Worm (Caenorhabditis elegans): Measurements from ENCODE around the gene C37C3.9.

The C37C3.9 gene

ce11 chrV:7842228-7842627 lies 12.3 kb downstream of the C37C3.9 start, which contains the start of gene grd-8:
Gene grd-8 (plus strand): TSS chrV:7842528.
- TF ChIP-seq sea-1 (GFP tag; conservative IDR thresholded peaks at IDR 0.05) = no peak

DNA sequence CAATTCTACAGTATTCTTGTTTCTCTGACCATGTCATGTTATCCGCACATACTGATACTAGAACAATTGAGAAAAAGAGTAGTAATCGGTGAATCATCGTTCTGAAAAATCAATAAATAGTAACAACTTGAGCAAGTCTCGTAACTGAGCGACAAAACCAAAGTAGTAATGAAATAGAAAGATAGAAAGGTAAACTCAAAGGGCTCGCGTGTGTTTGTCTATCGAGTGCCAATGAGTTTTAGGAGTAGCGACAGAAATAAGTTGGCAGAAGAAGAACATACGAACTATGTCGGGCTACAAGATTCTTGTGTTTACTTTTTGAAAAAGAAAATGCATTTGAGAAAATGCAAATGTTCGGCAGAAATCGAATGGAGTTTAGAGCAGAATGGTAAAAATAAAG lies 15.0 kb downstream of the C37C3.9 start, which contains the start of gene C37C3.12:
C37C3.12 (minus strand) TSS at position 101 of the 400 bp plus-strand sequence.
- TF ChIP-seq hnd-1 (tag; optimal IDR thresholded peaks at IDR 0.05) (no peak), F13C5.2 (tag; optimal IDR thresholded peaks at IDR 0.05) (no peak), sea-1 (GFP tag; conservative IDR thresholded peaks at IDR 0.05) (no peak), tbx-37 (GFP tag; conservative IDR thresholded peaks at IDR 0.05) (no peak), B0310.2 (tag; optimal IDR thresholded peaks at IDR 0.05) (no peak), ceh-13 (GFP tag; optimal IDR thresholded peaks at IDR 0.05) (no peak), hmbx-1 (tag; optimal IDR thresholded peaks at IDR 0.05) (no peak), scrt-1 (GFP tag; IDR thresholded peaks at IDR 0.05) (no peak)

DNA sequence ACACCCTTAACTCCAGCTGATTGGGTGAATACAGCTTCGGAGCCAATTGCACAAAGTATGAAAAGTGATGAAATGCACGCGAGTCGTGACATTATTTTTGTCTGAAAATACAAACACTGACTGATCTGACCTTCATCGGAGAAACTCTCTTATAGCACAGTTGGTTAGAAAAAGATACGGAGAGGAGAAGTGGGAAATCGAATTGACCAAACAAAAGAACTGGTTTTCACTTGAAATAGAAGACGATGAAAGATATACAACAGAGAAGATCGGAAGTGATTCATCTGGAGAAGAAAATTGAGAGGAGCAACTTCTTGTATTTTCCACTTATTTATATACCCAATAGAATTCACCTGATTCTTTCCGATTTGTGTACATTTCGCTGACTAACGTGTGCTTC lies 16.7 kb downstream of the C37C3.9 start, which contains the start of gene ttr-33:
ttr-33 (minus strand) TSS at position 101 of the 400 bp plus-strand sequence.
- TF ChIP-seq tra-4 (tag; optimal IDR thresholded peaks at IDR 0.05) (no peak), tbx-37 (GFP tag; conservative IDR thresholded peaks at IDR 0.05) (no peak)

DNA sequence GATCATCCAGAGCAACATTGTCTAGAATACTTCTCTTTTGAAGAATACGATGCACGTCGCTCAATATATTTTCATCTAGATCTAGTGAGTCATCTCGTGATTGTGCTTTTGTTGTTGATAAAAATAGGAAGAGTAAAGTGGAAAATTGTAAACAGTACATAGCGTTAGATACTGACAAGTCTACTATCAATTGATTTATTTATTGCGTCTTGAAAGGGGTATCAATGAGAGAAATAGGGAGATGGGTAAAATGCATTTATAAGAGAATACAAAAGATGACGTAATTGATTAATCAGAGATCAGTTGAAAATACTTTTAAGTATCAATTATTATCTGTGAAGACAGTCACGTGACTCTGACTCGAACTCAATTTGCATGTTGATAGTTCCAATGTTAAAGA lies 17.6 kb downstream of the C37C3.9 start, which contains the start of gene txt-5:
txt-5 (minus strand) TSS at position 224 of the 400 bp plus-strand sequence.
- no peak for TF ChIP-seq ceh-36 (tag; optimal IDR thresholded peaks at IDR 0.05)
- TF ChIP-seq pes-1 (GFP tag; IDR thresholded peaks at IDR 0.05) = no peak
- TF ChIP-seq tra-4 (tag; optimal IDR thresholded peaks at IDR 0.05) = no peak
- TF ChIP-seq flt-1 (GFP tag; IDR thresholded peaks at IDR 0.05) = no peak
- TF ChIP-seq F13C5.2 (tag; optimal IDR thresholded peaks at IDR 0.05) = no peak
- no peak for TF ChIP-seq B0310.2 (tag; optimal IDR thresholded peaks at IDR 0.05)
- TF ChIP-seq hmg-4 (GFP tag; optimal IDR thresholded peaks at IDR 0.05) = no peak
- no peak for TF ChIP-seq tbx-11 (GFP tag; IDR thresholded peaks at IDR 0.05)
- no peak for TF ChIP-seq hnd-1 (tag; optimal IDR thresholded peaks at IDR 0.05)
- no peak for TF ChIP-seq ets-7 (tag; optimal IDR thresholded peaks at IDR 0.05)

DNA sequence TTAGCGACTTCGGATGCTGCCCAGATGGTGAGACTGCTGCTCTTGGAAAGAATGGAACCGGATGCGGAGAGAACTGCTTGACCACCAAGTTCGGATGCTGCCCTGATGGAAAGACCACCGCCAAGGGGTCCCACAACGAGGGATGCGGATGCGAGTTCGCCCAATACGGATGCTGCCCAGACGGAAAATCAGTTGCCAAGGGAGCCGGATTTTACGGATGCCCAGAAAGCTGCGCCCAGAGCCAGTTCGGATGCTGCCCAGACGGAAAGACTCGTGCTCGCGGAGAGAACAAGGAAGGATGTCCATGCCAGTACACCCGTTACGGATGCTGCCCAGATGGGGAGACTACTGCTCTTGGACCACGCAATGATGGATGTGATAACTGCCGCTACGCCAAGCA lies 23.5 kb downstream of the C37C3.9 start:
- TF ChIP-seq ets-7 (tag; optimal IDR thresholded peaks at IDR 0.05) = no peak
- no peak for TF ChIP-seq aly-1 (tag; optimal IDR thresholded peaks at IDR 0.05)

DNA sequence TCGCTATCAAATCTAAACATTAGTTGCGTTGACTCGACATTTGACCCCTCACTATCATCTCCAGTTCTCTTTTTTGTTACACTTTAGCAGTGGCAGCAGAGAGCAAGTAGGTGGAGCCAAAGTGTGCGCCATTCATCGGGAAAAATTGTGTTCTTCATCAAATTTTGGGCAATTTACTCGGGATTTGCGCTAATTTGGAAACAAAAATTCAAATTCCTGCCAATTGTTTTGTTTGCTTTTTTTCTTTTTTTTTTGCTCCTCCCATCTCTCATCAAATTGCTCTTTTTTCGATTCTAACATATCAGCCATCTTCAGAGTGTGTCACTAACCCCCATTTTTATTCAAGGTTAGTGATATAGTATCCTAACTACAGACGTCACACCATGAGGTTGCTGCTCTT lies 27.6 kb downstream of the C37C3.9 start, which contains the start of gene mig-6:
mig-6 (plus strand) TSS at position 301 of the 400 bp plus-strand sequence.
- no peak for TF ChIP-seq hmg-4 (GFP tag; optimal IDR thresholded peaks at IDR 0.05)

- TF ChIP-seq tbx-37 (GFP tag; conservative IDR thresholded peaks at IDR 0.05) (no peak), ceh-13 (GFP tag; optimal IDR thresholded peaks at IDR 0.05) (no peak), flt-1 (GFP tag; IDR thresholded peaks at IDR 0.05) (no peak), pes-1 (GFP tag; IDR thresholded peaks at IDR 0.05) (no peak), tbx-11 (GFP tag; IDR thresholded peaks at IDR 0.05) (no peak), B0310.2 (tag; optimal IDR thresholded peaks at IDR 0.05) (no peak), tra-4 (tag; optimal IDR thresholded peaks at IDR 0.05) (no peak), ama-1 (optimal IDR thresholded peaks at IDR 0.05) (no peak), aly-1 (tag; optimal IDR thresholded peaks at IDR 0.05) (no peak), ets-7 (tag; optimal IDR thresholded peaks at IDR 0.05) (no peak), hmg-4 (GFP tag; optimal IDR thresholded peaks at IDR 0.05) (no peak), F13C5.2 (tag; optimal IDR thresholded peaks at IDR 0.05) (no peak), sea-1 (GFP tag; conservative IDR thresholded peaks at IDR 0.05) (no peak), hmbx-1 (tag; optimal IDR thresholded peaks at IDR 0.05) (no peak), scrt-1 (GFP tag; IDR thresholded peaks at IDR 0.05) (no peak), hnd-1 (tag; optimal IDR thresholded peaks at IDR 0.05) (no peak), ceh-36 (tag; optimal IDR thresholded peaks at IDR 0.05) (no peak)
These were observed 28.1 kb downstream of the C37C3.9 start for ce11 chrV:7826362-7826761.

ce11 chrV:7825836-7826235 lies 28.7 kb downstream of the C37C3.9 start:
- no peak for TF ChIP-seq pes-1 (GFP tag; IDR thresholded peaks at IDR 0.05)
- no peak for TF ChIP-seq tbx-11 (GFP tag; IDR thresholded peaks at IDR 0.05)
- no peak for TF ChIP-seq ets-7 (tag; optimal IDR thresholded peaks at IDR 0.05)
- no peak for TF ChIP-seq ceh-13 (GFP tag; optimal IDR thresholded peaks at IDR 0.05)
- no peak for TF ChIP-seq flt-1 (GFP tag; IDR thresholded peaks at IDR 0.05)
- TF ChIP-seq ama-1 (optimal IDR thresholded peaks at IDR 0.05) = no peak
- no peak for TF ChIP-seq ceh-36 (tag; optimal IDR thresholded peaks at IDR 0.05)
- no peak for TF ChIP-seq scrt-1 (GFP tag; IDR thresholded peaks at IDR 0.05)
- no peak for TF ChIP-seq sea-1 (GFP tag; conservative IDR thresholded peaks at IDR 0.05)
- TF ChIP-seq hnd-1 (tag; optimal IDR thresholded peaks at IDR 0.05) = no peak
- TF ChIP-seq F13C5.2 (tag; optimal IDR thresholded peaks at IDR 0.05) = no peak
- TF ChIP-seq tbx-37 (GFP tag; conservative IDR thresholded peaks at IDR 0.05) = no peak
- TF ChIP-seq B0310.2 (tag; optimal IDR thresholded peaks at IDR 0.05) = no peak
- no peak for TF ChIP-seq hmg-4 (GFP tag; optimal IDR thresholded peaks at IDR 0.05)
- TF ChIP-seq tra-4 (tag; optimal IDR thresholded peaks at IDR 0.05) = no peak

DNA sequence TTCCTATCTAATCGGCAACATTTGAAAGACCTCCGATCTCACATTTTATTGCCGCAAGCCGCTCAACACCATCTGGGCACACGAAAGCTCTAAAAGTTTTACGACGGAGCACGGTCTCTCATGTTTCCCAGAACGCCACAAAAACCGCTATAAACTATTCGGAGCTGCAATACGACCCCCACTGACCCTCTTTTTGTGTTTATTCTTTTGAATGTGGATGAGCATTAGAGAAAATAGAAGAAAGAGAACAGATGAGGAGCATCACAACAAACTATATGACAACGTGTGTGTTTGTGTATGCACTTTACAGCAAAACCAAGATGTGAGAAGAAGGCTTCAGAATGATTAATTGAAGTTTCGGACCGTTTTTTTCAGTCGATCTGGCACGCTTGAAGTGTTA lies 30.4 kb downstream of the C37C3.9 start:
- TF ChIP-seq hmg-4 (GFP tag; optimal IDR thresholded peaks at IDR 0.05) (no peak), ets-7 (tag; optimal IDR thresholded peaks at IDR 0.05) (no peak), hmbx-1 (tag; optimal IDR thresholded peaks at IDR 0.05) (no peak), ama-1 (optimal IDR thresholded peaks at IDR 0.05) (no peak), sea-1 (GFP tag; conservative IDR thresholded peaks at IDR 0.05) (no peak), hnd-1 (tag; optimal IDR thresholded peaks at IDR 0.05) (no peak), ceh-36 (tag; optimal IDR thresholded peaks at IDR 0.05) (no peak), flt-1 (GFP tag; IDR thresholded peaks at IDR 0.05) (no peak), F13C5.2 (tag; optimal IDR thresholded peaks at IDR 0.05) (no peak)

Measured in whole organism, early embryonic.